Worm (Caenorhabditis elegans) whole organism, L4/young adult: ENCODE results near the gene sre-56.

ENCODE experiments used
- W03F9.2 ChIP-seq: fragments of 150-350 bp; optimal IDR thresholded peaks from 2 replicates; lab custom pipeline; 2014; ENCODE audit warnings: missing biosample characterization, missing genetic modification characterization
- dao-5 ChIP-seq: sonication (generic microtip); optimal IDR thresholded peaks from 2 replicates; lab custom pipeline; 2016; ENCODE audit warnings: missing genotype, missing genetic modification characterization, moderate library complexity, missing compliant biosample characterization

DNA sequence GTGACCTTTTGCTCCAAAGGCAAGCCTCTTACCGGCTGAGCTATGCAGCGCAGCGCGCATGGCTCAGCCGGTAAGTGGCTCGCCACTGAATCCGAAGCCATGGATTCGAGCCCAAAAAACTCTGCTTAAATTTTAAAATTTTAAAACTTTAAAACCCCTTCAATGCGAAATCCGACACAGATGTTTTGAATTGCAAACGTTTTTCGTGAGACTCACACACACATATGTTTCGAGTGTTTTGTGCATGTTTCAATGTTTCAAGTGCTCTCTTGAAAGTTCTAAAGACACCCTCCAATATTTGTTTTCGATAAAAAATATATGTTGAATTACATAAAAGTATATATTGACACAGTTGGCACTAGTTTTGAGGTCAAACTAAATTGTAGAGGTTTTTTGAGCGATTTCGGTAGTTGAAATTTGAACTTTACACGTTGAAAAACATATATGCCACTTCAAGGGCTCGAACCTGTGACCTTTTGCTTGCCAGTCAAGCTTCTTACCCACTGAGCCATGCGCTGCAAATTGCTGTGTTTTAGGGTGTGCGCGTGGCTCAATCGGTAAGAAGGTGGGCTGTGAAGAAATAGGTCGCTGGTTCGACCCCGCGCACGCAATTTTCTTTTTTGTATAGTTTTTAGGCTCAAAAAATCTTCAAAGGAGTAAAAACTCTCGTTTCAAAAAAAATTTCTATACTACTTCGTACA is 22.2 kb downstream of the sre-56 start:
- TF ChIP-seq dao-5, result no peak
- no peak for TF ChIP-seq W03F9.2 (tag; lab: Kevin White, UChicago)
